Fruit fly (Drosophila melanogaster): ENCODE data around the gene mRpL44.

Gene mRpL44

dm6 chr3R:5483488-5484109 lies 13.2 kb upstream of the mRpL44 start, which contains the start of gene ksr (continued):
- TF ChIP-seq shn (GFP tag; optimal IDR thresholded peaks at IDR 0.05) = no peak
- TF ChIP-seq CG10565 (GFP tag; optimal IDR thresholded peaks at IDR 0.05) = no peak
- no peak for TF ChIP-seq CG16813 (GFP tag; IDR thresholded peaks at IDR 0.05; ENCODE audit: partially characterized antibody)
- no peak for TF ChIP-seq Atf-2 (GFP tag; optimal IDR thresholded peaks at IDR 0.05)
- TF ChIP-seq CG6272 (GFP tag; IDR thresholded peaks at IDR 0.05) = no peak
- TF ChIP-seq Asciz (GFP tag; optimal IDR thresholded peaks at IDR 0.05) = no peak
- TF ChIP-seq NK7.1 (GFP tag; optimal IDR thresholded peaks at IDR 0.05) = no peak
- no peak for TF ChIP-seq CG2199 (GFP tag; IDR thresholded peaks at IDR 0.05)
- TF ChIP-seq rib (GFP tag; IDR thresholded peaks at IDR 0.05) = no peak
- no peak for TF ChIP-seq CG34376 (GFP tag; optimal IDR thresholded peaks at IDR 0.05)
- no peak for TF ChIP-seq CkIIα-i1 (GFP tag; IDR thresholded peaks at IDR 0.05)
- TF ChIP-seq stwl (tag; optimal IDR thresholded peaks at IDR 0.05) = peak; percentile 12
- no peak for TF ChIP-seq jing (GFP tag; optimal IDR thresholded peaks at IDR 0.05)
- no peak for TF ChIP-seq Aef1 (GFP tag; IDR thresholded peaks at IDR 0.05)
- no peak for TF ChIP-seq hth (optimal IDR thresholded peaks at IDR 0.05)
- TF ChIP-seq Sox100B (GFP tag; optimal IDR thresholded peaks at IDR 0.05) = no peak
- no peak for TF ChIP-seq CG11696 (GFP tag; IDR thresholded peaks at IDR 0.05)
- no peak for TF ChIP-seq CG8281 (tag; optimal IDR thresholded peaks at IDR 0.05)
- TF ChIP-seq Hsf (GFP tag; optimal IDR thresholded peaks at IDR 0.05) = no peak
- no peak for TF ChIP-seq eve (GFP tag; optimal IDR thresholded peaks at IDR 0.05)
- TF ChIP-seq Fer3 (tag; optimal IDR thresholded peaks at IDR 0.05) = peak; percentile 29
- TF ChIP-seq CG4424 (GFP tag; optimal IDR thresholded peaks at IDR 0.05) = no peak
- TF ChIP-seq pho (GFP tag; optimal IDR thresholded peaks at IDR 0.05) = no peak
- no peak for TF ChIP-seq CG31224 (GFP tag; IDR thresholded peaks at IDR 0.05)
- TF ChIP-seq CG16779 (GFP tag; IDR thresholded peaks at IDR 0.05) = no peak
- TF ChIP-seq pum (GFP tag; optimal IDR thresholded peaks at IDR 0.05) = no peak
- no peak for TF ChIP-seq wdn (GFP tag; IDR thresholded peaks at IDR 0.05)
- no peak for TF ChIP-seq CG8478 (optimal IDR thresholded peaks at IDR 0.05)
- TF ChIP-seq CG12299 (tag; optimal IDR thresholded peaks at IDR 0.05) = no peak
- TF ChIP-seq luna (GFP tag; optimal IDR thresholded peaks at IDR 0.05) = no peak
- no peak for TF ChIP-seq CG6854 (GFP tag; optimal IDR thresholded peaks at IDR 0.05)
- peak; percentile 35; the same call in 1 of the 3 replicates for TF ChIP-seq HLH4C (GFP tag; IDR thresholded peaks at IDR 0.05; ENCODE audit: partially characterized antibody)
- TF ChIP-seq Vsx1 (GFP tag; optimal IDR thresholded peaks at IDR 0.05) = no peak
- 0 out of 2 replicates have a peak, but pooled peaks have one; percentile 27 for TF ChIP-seq ranshi (GFP tag; IDR thresholded peaks at IDR 0.05)
- TF ChIP-seq gsb (GFP tag; IDR thresholded peaks at IDR 0.05) = no peak
- no peak for TF ChIP-seq tna (GFP tag; IDR thresholded peaks at IDR 0.05; ENCODE audit: partially characterized antibody)
- no peak for TF ChIP-seq CG17359 (tag; optimal IDR thresholded peaks at IDR 0.05)
- no peak for TF ChIP-seq fd96Cb (tag; optimal IDR thresholded peaks at IDR 0.05)
- no peak for TF ChIP-seq CG15011 (GFP tag; optimal IDR thresholded peaks at IDR 0.05)
- no peak for TF ChIP-seq CG16863 (GFP tag; optimal IDR thresholded peaks at IDR 0.05)
- TF ChIP-seq mld (GFP tag; IDR thresholded peaks at IDR 0.05; ENCODE audit: partially characterized antibody) = no peak
- TF ChIP-seq unpg (GFP tag; optimal IDR thresholded peaks at IDR 0.05) = no peak
- TF ChIP-seq ttk (GFP tag; IDR thresholded peaks at IDR 0.05) = no peak
- TF ChIP-seq CG33213 (GFP tag; optimal IDR thresholded peaks at IDR 0.05) = peak; percentile 5
- TF ChIP-seq kah (GFP tag; optimal IDR thresholded peaks at IDR 0.05) = no peak
- no peak for TF ChIP-seq CG9437 (GFP tag; optimal IDR thresholded peaks at IDR 0.05)
- no peak for TF ChIP-seq trh (GFP tag; optimal IDR thresholded peaks at IDR 0.05)
- TF ChIP-seq repo (GFP tag; optimal IDR thresholded peaks at IDR 0.05) = no peak
- no peak for TF ChIP-seq CG10321 (GFP tag; IDR thresholded peaks at IDR 0.05)
- TF ChIP-seq pnt (GFP tag; optimal IDR thresholded peaks at IDR 0.05) = no peak
- no peak for TF ChIP-seq tap (tag; optimal IDR thresholded peaks at IDR 0.05)
- 0 out of 3 replicates have a peak, but pooled peaks have one; percentile 6 for TF ChIP-seq CG7963 (GFP tag; IDR thresholded peaks at IDR 0.05; ENCODE audit: partially characterized antibody)

Measured in whole organism, embryonic.